Worm (Caenorhabditis elegans): ENCODE data around the gene snt-5.

The snt-5 gene

ce11 chrV:1438205-1438604, 26.8 kb upstream of the snt-5 start:
- no peak for TF ChIP-seq elt-2 (tag; optimal IDR thresholded peaks at IDR 0.05)
- no peak for TF ChIP-seq isw-1 (GFP tag; IDR thresholded peaks at IDR 0.05)
- peak in 2 of 6 experiments; percentile 12 to 65 for TF ChIP-seq elt-3 (tag; optimal IDR thresholded peaks at IDR 0.05)
- peak; percentile 12 for TF ChIP-seq nhr-20 (tag; optimal IDR thresholded peaks at IDR 0.05)
- no peak for TF ChIP-seq fkh-8 (tag; optimal IDR thresholded peaks at IDR 0.05)
- peak; percentile 25 for TF ChIP-seq tbx-2 (tag; optimal IDR thresholded peaks at IDR 0.05)
- TF ChIP-seq egl-13 (tag; optimal IDR thresholded peaks at IDR 0.05), result no peak
- TF ChIP-seq grh-1 (GFP tag; IDR thresholded peaks at IDR 0.05), result peak; percentile 47; the same call in 1 of the 2 replicates
- TF ChIP-seq blmp-1 (tag; optimal IDR thresholded peaks at IDR 0.05), result peak; percentile 52
- no peak for TF ChIP-seq alr-1 (tag; optimal IDR thresholded peaks at IDR 0.05; ENCODE audit: borderline replicate concordance)
- peak; percentile 52 for TF ChIP-seq lin-14 (GFP tag; optimal IDR thresholded peaks at IDR 0.05)
- TF ChIP-seq nhr-19 (GFP tag; conservative IDR thresholded peaks at IDR 0.05), result no peak
- no peak for TF ChIP-seq nhr-90 (tag; optimal IDR thresholded peaks at IDR 0.05; ENCODE audit: poor library complexity)

- TF ChIP-seq tbx-2 (tag; optimal IDR thresholded peaks at IDR 0.05) (no peak), ztf-4 (tag; optimal IDR thresholded peaks at IDR 0.05) (no peak), lsy-2 (tag; optimal IDR thresholded peaks at IDR 0.05) (no peak), ces-1 (GFP tag; optimal IDR thresholded peaks at IDR 0.05) (no peak), nhr-20 (tag; optimal IDR thresholded peaks at IDR 0.05) (no peak), sup-37 (GFP tag; optimal IDR thresholded peaks at IDR 0.05) (no peak), efl-1 (optimal IDR thresholded peaks at IDR 0.05) (no peak), efl-1 (GFP tag; optimal IDR thresholded peaks at IDR 0.05 in 1 of 2) (peak in 1 of 2 experiments; percentile 93)
These were observed 23.7 kb upstream of the snt-5 start for ce11 chrV:1435106-1435505.

- TF ChIP-seq blmp-1 (tag; optimal IDR thresholded peaks at IDR 0.05), result no peak
- TF ChIP-seq dpl-1 (GFP tag; optimal IDR thresholded peaks at IDR 0.05), result peak in 1 of 3 experiments; percentile 11
- no peak for TF ChIP-seq efl-1 (optimal IDR thresholded peaks at IDR 0.05)
- peak in 1 of 2 experiments; percentile 87 for TF ChIP-seq efl-1 (GFP tag; optimal IDR thresholded peaks at IDR 0.05 in 1 of 2)
These were observed 23.0 kb upstream of the snt-5 start for ce11 chrV:1434398-1434797.

ce11 chrV:1433419-1433765, 22.0 kb upstream of the snt-5 start:
- TF ChIP-seq efl-1 (optimal IDR thresholded peaks at IDR 0.05), result no peak
- TF ChIP-seq efl-1 (GFP tag; optimal IDR thresholded peaks at IDR 0.05 in 1 of 2), result peak in 1 of 2 experiments; percentile 92
- no peak for TF ChIP-seq sox-4 (tag; optimal IDR thresholded peaks at IDR 0.05)

ce11 chrV:1432500-1433418, 21.4 kb upstream of the snt-5 start:
- TF ChIP-seq nhr-76 (tag; optimal IDR thresholded peaks at IDR 0.05), result no peak
- TF ChIP-seq ces-1 (GFP tag; optimal IDR thresholded peaks at IDR 0.05), result no peak
- TF ChIP-seq zag-1 (tag; optimal IDR thresholded peaks at IDR 0.05), result no peak
- TF ChIP-seq C04F5.9 (tag; optimal IDR thresholded peaks at IDR 0.05), result no peak
- no peak for TF ChIP-seq unc-86 (tag; optimal IDR thresholded peaks at IDR 0.05)
- TF ChIP-seq lin-13 (GFP tag; optimal IDR thresholded peaks at IDR 0.05), result no peak
- TF ChIP-seq tbx-2 (tag; optimal IDR thresholded peaks at IDR 0.05), result no peak
- peak in 2 of 3 experiments; percentile 19 to 80 for TF ChIP-seq dpl-1 (GFP tag; optimal IDR thresholded peaks at IDR 0.05)
- TF ChIP-seq aha-1 (tag; optimal IDR thresholded peaks at IDR 0.05), result peak; percentile 52
- no peak for TF ChIP-seq unc-62 (GFP tag; optimal IDR thresholded peaks at IDR 0.05)
- TF ChIP-seq elt-2 (tag; optimal IDR thresholded peaks at IDR 0.05), result peak; percentile 61
- no peak for TF ChIP-seq efl-1 (optimal IDR thresholded peaks at IDR 0.05)
- TF ChIP-seq efl-1 (GFP tag; optimal IDR thresholded peaks at IDR 0.05 in 1 of 2), result peak in 1 of 2 experiments; percentile 96
- TF ChIP-seq nhr-237 (tag; optimal IDR thresholded peaks at IDR 0.05), result no peak
- TF ChIP-seq lin-14 (GFP tag; optimal IDR thresholded peaks at IDR 0.05), result peak; percentile 19
- peak; percentile 62 for TF ChIP-seq nhr-20 (tag; optimal IDR thresholded peaks at IDR 0.05)
- TF ChIP-seq nhr-19 (GFP tag; conservative IDR thresholded peaks at IDR 0.05), result no peak
- TF ChIP-seq ztf-11 (tag; optimal IDR thresholded peaks at IDR 0.05), result no peak
- no peak for TF ChIP-seq lin-39 (tag; optimal IDR thresholded peaks at IDR 0.05)
- TF ChIP-seq ztf-4 (tag; optimal IDR thresholded peaks at IDR 0.05), result no peak
- peak; percentile 78 for TF ChIP-seq nhr-85 (tag)
- TF ChIP-seq egl-13 (tag; optimal IDR thresholded peaks at IDR 0.05), result no peak
- TF ChIP-seq mab-9 (GFP tag; IDR thresholded peaks at IDR 0.05), result no peak
- TF ChIP-seq hpl-2 (GFP tag; optimal IDR thresholded peaks at IDR 0.05), result no peak
- TF ChIP-seq lsy-2 (tag; optimal IDR thresholded peaks at IDR 0.05), result no peak
- no peak for TF ChIP-seq mep-1 (tag; optimal IDR thresholded peaks at IDR 0.05)
- no peak for TF ChIP-seq hlh-17 (GFP tag; optimal IDR thresholded peaks at IDR 0.05; ENCODE audit: borderline replicate concordance)
- TF ChIP-seq fkh-8 (tag; optimal IDR thresholded peaks at IDR 0.05), result no peak
- no peak for TF ChIP-seq sup-37 (GFP tag; optimal IDR thresholded peaks at IDR 0.05)
- TF ChIP-seq pax-3 (tag; optimal IDR thresholded peaks at IDR 0.05), result no peak
- TF ChIP-seq swsn-7 (tag; optimal IDR thresholded peaks at IDR 0.05), result no peak
- TF ChIP-seq pag-3 (tag; optimal IDR thresholded peaks at IDR 0.05; ENCODE audit: borderline replicate concordance, insufficient read depth), result no peak
